Fruit fly (Drosophila melanogaster) whole organism, embryonic: Measurements from ENCODE around the gene niki.

Experiments used
- ATbp ChIP-seq: fragments of 200-800 bp; sonication (Bioruptor generic); optimal IDR thresholded peaks from 2 replicates; lab custom pipeline; 2017; ENCODE audit warnings: missing biosample characterization, mild to moderate bottlenecking, missing genetic modification characterization, missing genetic modification reagents
- Ada2b ChIP-seq: fragments of 200-800 bp; sonication (Bioruptor generic); IDR thresholded peaks from 2 replicates; pipeline ENCODE4 v1.3.6; 2022; ENCODE audit warnings: missing biosample characterization, missing genetic modification characterization
- CG10654 ChIP-seq: fragments of 200-800 bp; sonication (Bioruptor generic); optimal IDR thresholded peaks from 2 replicates; lab custom pipeline; 2016; ENCODE audit warnings: missing biosample characterization, missing genetic modification characterization
- CG12155 ChIP-seq: fragments of 200-800 bp; sonication (Bioruptor generic); optimal IDR thresholded peaks from 3 replicates; lab custom pipeline; 2016; ENCODE audit warnings: missing biosample characterization, missing genetic modification characterization
- CG1233 ChIP-seq: fragments of 200-800 bp; sonication (Bioruptor generic); optimal IDR thresholded peaks from 4 replicates; lab custom pipeline; 2018; ENCODE audit warnings: missing biosample characterization, mild to moderate bottlenecking, missing genetic modification characterization
- CG12744 ChIP-seq: fragments of 200-800 bp; sonication (Bioruptor generic); optimal IDR thresholded peaks from 2 replicates; lab custom pipeline; 2016; ENCODE audit warnings: missing biosample characterization, missing genetic modification characterization
- CG13424 ChIP-seq: fragments of 200-800 bp; sonication (Bioruptor generic); optimal IDR thresholded peaks from 2 replicates; lab custom pipeline; 2019; ENCODE audit warnings: missing biosample characterization, mild to moderate bottlenecking, missing genetic modification characterization, moderate library complexity
- CG1602 ChIP-seq: fragments of 200-800 bp; sonication (Bioruptor generic); optimal IDR thresholded peaks from 3 replicates; lab custom pipeline; 2016; ENCODE audit warnings: missing biosample characterization, missing genetic modification characterization
- CG1603 ChIP-seq: fragments of 200-800 bp; sonication (Bioruptor generic); optimal IDR thresholded peaks from 2 replicates; lab custom pipeline; 2019; ENCODE audit warnings: missing biosample characterization, mild to moderate bottlenecking, missing genetic modification characterization, moderate library complexity
- CG17328 ChIP-seq: fragments of 200-800 bp; sonication (Bioruptor generic); IDR thresholded peaks from 2 replicates; pipeline ENCODE4 v1.3.6; 2022; ENCODE audit warnings: missing biosample characterization, missing genetic modification characterization
- CG2116 ChIP-seq: fragments of 200-800 bp; sonication (Bioruptor generic); optimal IDR thresholded peaks from 3 replicates; lab custom pipeline; 2018; ENCODE audit warnings: missing biosample characterization, mild to moderate bottlenecking, missing genetic modification characterization
- CG2199 ChIP-seq: fragments of 200-800 bp; sonication (Bioruptor generic); IDR thresholded peaks from 3 replicates; pipeline ENCODE4 v1.3.6; 2022; ENCODE audit warnings: missing biosample characterization, missing genetic modification characterization
- CG33213 ChIP-seq: fragments of 200-800 bp; sonication (Bioruptor generic); optimal IDR thresholded peaks from 3 replicates; lab custom pipeline; 2016; ENCODE audit warnings: missing biosample characterization, missing genetic modification characterization
- CG34224 ChIP-seq: fragments of 200-800 bp; sonication (Bioruptor generic); IDR thresholded peaks from 3 replicates; pipeline ENCODE4 v1.3.6; 2022; ENCODE audit warnings: missing biosample characterization, missing genetic modification characterization; ENCODE audit not compliant: partially characterized antibody
- CG4730 ChIP-seq: fragments of 200-800 bp; sonication (Bioruptor generic); IDR thresholded peaks from 2 replicates; pipeline ENCODE4 v1.3.6; 2022; ENCODE audit warnings: missing biosample characterization, missing genetic modification characterization
- CG5953 ChIP-seq: fragments of 200-800 bp; sonication (Bioruptor generic); IDR thresholded peaks from 2 replicates; pipeline ENCODE4 v1.3.6; 2022; ENCODE audit warnings: missing biosample characterization, missing genetic modification characterization
- CG7987 ChIP-seq: fragments of 200-800 bp; sonication (Bioruptor generic); optimal IDR thresholded peaks from 2 replicates; lab custom pipeline; 2018; ENCODE audit warnings: missing biosample characterization, mild to moderate bottlenecking, missing genetic modification characterization, moderate library complexity
- CG8924 ChIP-seq: fragments of 200-800 bp; optimal IDR thresholded peaks from 3 replicates; lab custom pipeline; 2019; ENCODE audit warnings: missing biosample characterization, mild to moderate bottlenecking, missing genetic modification characterization, moderate library complexity
- CG8944 ChIP-seq: fragments of 200-800 bp; sonication (Bioruptor generic); optimal IDR thresholded peaks from 3 replicates; lab custom pipeline; 2016; ENCODE audit warnings: missing biosample characterization, missing genetic modification characterization
- Chrac-16 ChIP-seq: fragments of 200-800 bp; sonication (Bioruptor generic); optimal IDR thresholded peaks from 3 replicates; lab custom pipeline; 2016; ENCODE audit warnings: missing biosample characterization, missing genetic modification characterization
- D19B ChIP-seq: fragments of 200-800 bp; sonication (Bioruptor generic); optimal IDR thresholded peaks from 2 replicates; lab custom pipeline; 2017; ENCODE audit warnings: missing biosample characterization, mild to moderate bottlenecking, missing genetic modification characterization
- Dek ChIP-seq: fragments of 200-800 bp; sonication (Bioruptor generic); optimal IDR thresholded peaks from 3 replicates; lab custom pipeline; 2019; ENCODE audit warnings: missing biosample characterization, mild to moderate bottlenecking, missing genetic modification characterization, moderate library complexity
- Fer2 ChIP-seq: fragments of 200-800 bp; sonication (Bioruptor generic); optimal IDR thresholded peaks from 2 replicates; lab custom pipeline; 2018; ENCODE audit warnings: missing biosample characterization, mild to moderate bottlenecking, missing genetic modification characterization, moderate library complexity
- GATAe ChIP-seq: fragments of 200-800 bp; sonication (Bioruptor generic); conservative IDR thresholded peaks from 2 replicates; pipeline ENCODE4 v1.3.6; 2022; ENCODE audit warnings: missing biosample characterization, missing genetic modification characterization
- Gug ChIP-seq: fragments of 200-800 bp; sonication (Bioruptor generic); IDR thresholded peaks from 4 replicates; pipeline ENCODE4 v1.3.6; 2022; ENCODE audit warnings: missing biosample characterization, missing genetic modification characterization
- HLH4C ChIP-seq: fragments of 200-800 bp; sonication (Bioruptor generic); IDR thresholded peaks from 3 replicates; pipeline ENCODE4 v1.3.6; 2022; ENCODE audit warnings: missing biosample characterization, missing genetic modification characterization; ENCODE audit not compliant: partially characterized antibody
- Hr78 ChIP-seq, 2 experiments: fragments of 200-800 bp in 1 of 2; fragments of >200 bp in 1 of 2; sonication (Bioruptor generic) in 1 of 2; optimal IDR thresholded peaks; 2 replicates each; lab custom pipeline; 2017 to 2019; ENCODE audit warnings: missing biosample characterization in 2 of 2, missing genetic modification characterization in 2 of 2, mild to moderate bottlenecking in 1 of 2, moderate library complexity in 1 of 2
- Hsf ChIP-seq: fragments of 200-800 bp; sonication (Bioruptor generic); optimal IDR thresholded peaks from 3 replicates; lab custom pipeline; 2016; ENCODE audit warnings: missing biosample characterization, missing genetic modification characterization
- Oaz ChIP-seq: fragments of 200-800 bp; sonication (Bioruptor generic); IDR thresholded peaks from 2 replicates; pipeline ENCODE4 v1.3.6; 2022; ENCODE audit warnings: missing biosample characterization, missing genetic modification characterization
- PHDP ChIP-seq: fragments of 200-800 bp; sonication (Bioruptor generic); optimal IDR thresholded peaks from 3 replicates; lab custom pipeline; 2018; ENCODE audit warnings: missing biosample characterization, mild to moderate bottlenecking, missing genetic modification characterization, moderate library complexity
- Ssrp ChIP-seq: fragments of 200-800 bp; sonication (Bioruptor generic); optimal IDR thresholded peaks from 2 replicates; lab custom pipeline; 2018; ENCODE audit warnings: missing biosample characterization, mild to moderate bottlenecking, missing genetic modification characterization, moderate library complexity
- ato ChIP-seq: fragments of 200-800 bp; sonication (Bioruptor generic); IDR thresholded peaks from 2 replicates; pipeline ENCODE4 v1.3.6; 2022; ENCODE audit warnings: missing biosample characterization, missing genetic modification characterization; ENCODE audit not compliant: partially characterized antibody
- chif ChIP-seq, 2 experiments: fragments of 200-800 bp; sonication (Bioruptor generic); optimal IDR thresholded peaks; 3 replicates each; lab custom pipeline; 2016; ENCODE audit warnings: missing biosample characterization in 2 of 2, missing genetic modification characterization in 2 of 2
- chinmo ChIP-seq: fragments of 200-800 bp; sonication (Bioruptor generic); IDR thresholded peaks from 4 replicates; pipeline ENCODE4 v1.3.6; 2022; ENCODE audit warnings: missing biosample characterization, missing genetic modification characterization; ENCODE audit not compliant: partially characterized antibody
- ems ChIP-seq: fragments of 200-800 bp; sonication (Bioruptor generic); optimal IDR thresholded peaks from 3 replicates; lab custom pipeline; 2016; ENCODE audit warnings: missing biosample characterization, missing genetic modification characterization
- ewg ChIP-seq: fragments of 200-800 bp; sonication (Bioruptor generic); optimal IDR thresholded peaks from 3 replicates; lab custom pipeline; 2017; ENCODE audit warnings: mild to moderate bottlenecking, missing biosample characterization, missing genetic modification reagents, missing genetic modification characterization
- eyg ChIP-seq: fragments of 200-800 bp; sonication (Bioruptor generic); optimal IDR thresholded peaks from 3 replicates; lab custom pipeline; 2016; ENCODE audit warnings: missing biosample characterization, missing genetic modification characterization
- fd64A ChIP-seq: fragments of 200-800 bp; sonication (Bioruptor generic); optimal IDR thresholded peaks from 3 replicates; lab custom pipeline; 2018; ENCODE audit warnings: missing biosample characterization, mild to moderate bottlenecking, missing genetic modification characterization
- ftz-f1 ChIP-seq: fragments of 200-800 bp; sonication (Bioruptor generic); optimal IDR thresholded peaks from 2 replicates; lab custom pipeline; 2016; ENCODE audit warnings: missing biosample characterization, missing genetic modification characterization
- grn ChIP-seq: fragments of 200-800 bp; sonication (Bioruptor generic); optimal IDR thresholded peaks from 3 replicates; lab custom pipeline; 2017; ENCODE audit warnings: missing biosample characterization, missing genetic modification characterization
- gt ChIP-seq: fragments of 200-800 bp; sonication (Bioruptor generic); IDR thresholded peaks from 2 replicates; pipeline ENCODE4 v1.3.6; 2022; ENCODE audit warnings: missing biosample characterization, missing genetic modification characterization
- lbe ChIP-seq: fragments of 200-800 bp; sonication (Bioruptor generic); optimal IDR thresholded peaks from 2 replicates; lab custom pipeline; 2016; ENCODE audit warnings: missing biosample characterization, mild to moderate bottlenecking, missing genetic modification characterization
- maf-S ChIP-seq: fragments of 200-800 bp; sonication (Bioruptor generic); optimal IDR thresholded peaks from 2 replicates; lab custom pipeline; 2016; ENCODE audit warnings: missing biosample characterization, missing genetic modification characterization
- pb ChIP-seq: fragments of 200-800 bp; sonication (Bioruptor generic); optimal IDR thresholded peaks from 3 replicates; lab custom pipeline; 2016; ENCODE audit warnings: missing biosample characterization, missing genetic modification characterization
- phol ChIP-seq: fragments of 200-800 bp; sonication (Bioruptor generic); optimal IDR thresholded peaks from 3 replicates; lab custom pipeline; 2018; ENCODE audit warnings: missing biosample characterization, mild to moderate bottlenecking, missing genetic modification characterization, moderate library complexity
- prd ChIP-seq, 3 experiments: fragments of >200 bp in 2 of 3; fragments of 200-800 bp in 1 of 3; sonication (Bioruptor generic) in 1 of 3; optimal IDR thresholded peaks in 2 of 3; IDR thresholded peaks in 1 of 3; 2 replicates in 2 of 3; 3 replicates in 1 of 3; pipeline versions ENCODE4 v1.3.6 to Lab custom; 2017 to 2022; ENCODE audit warnings: missing biosample characterization in 1 of 3, missing genetic modification characterization in 1 of 3
- slbo ChIP-seq: fragments of 200-800 bp; sonication (Bioruptor generic); IDR thresholded peaks from 2 replicates; pipeline ENCODE4 v1.3.6; 2022; ENCODE audit warnings: missing biosample characterization, missing genetic modification characterization
- slp2 ChIP-seq: fragments of 200-800 bp; sonication (Bioruptor generic); optimal IDR thresholded peaks from 2 replicates; lab custom pipeline; 2016; ENCODE audit warnings: missing biosample characterization, missing genetic modification characterization
- ttk ChIP-seq: fragments of 200-800 bp; sonication (Bioruptor generic); IDR thresholded peaks from 2 replicates; pipeline ENCODE4 v2.1.2; 2022; ENCODE audit warnings: missing biosample characterization, missing genetic modification characterization
- z ChIP-seq: fragments of 200-800 bp; sonication (Bioruptor generic); IDR thresholded peaks from 3 replicates; pipeline ENCODE4 v1.3.6; 2022; ENCODE audit warnings: missing biosample characterization, missing genetic modification characterization

Gene niki

DNA sequence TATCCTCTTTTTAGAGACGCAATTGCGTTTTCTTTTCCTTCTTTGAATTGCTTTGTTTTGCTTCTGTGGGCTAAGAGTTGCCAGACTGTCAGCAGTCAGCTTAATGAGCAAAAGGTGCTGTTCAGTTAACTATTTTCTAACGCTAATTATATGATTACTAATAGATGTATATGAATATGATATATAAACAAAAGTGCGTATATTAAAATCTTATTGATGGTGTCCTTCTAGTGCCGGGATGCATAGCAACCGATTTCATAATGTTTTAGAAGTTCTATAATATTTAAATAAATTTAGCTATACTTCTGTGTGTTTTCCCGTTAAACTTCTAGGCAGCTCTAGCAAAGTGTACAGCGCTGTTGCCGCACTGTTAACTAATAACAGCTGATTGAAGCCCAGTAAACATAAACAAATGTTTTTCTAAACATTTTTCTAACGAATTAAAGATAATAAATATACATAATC, 4.5 kb upstream of the niki start, which contains the start of the genes Kaz and CG43273 (continued):
- TF ChIP-seq GATAe (GFP tag; lab: Robert Waterston, UW) (no peak), eyg (no peak), slbo (GFP tag; lab: Robert Waterston, UW) (peak; percentile 71), gt (GFP tag; lab: Robert Waterston, UW) (no peak), Fer2 (tag; lab: Kevin White, UChicago) (peak; percentile 39), Oaz (GFP tag; lab: Robert Waterston, UW) (no peak), CG1602 (GFP tag; lab: Kevin White, UChicago) (peak; percentile 48), grn (no peak), Gug (GFP tag; lab: Robert Waterston, UW) (no peak; the same call in 3 of the 4 replicates), ato (no peak), CG5953 (GFP tag; lab: Robert Waterston, UW) (no peak), CG7987 (GFP tag; lab: Kevin White, UChicago) (no peak), Ssrp (peak; percentile 66), maf-S (GFP tag; lab: Kevin White, UChicago) (no peak), Hr78 (GFP tag; optimal IDR thresholded peaks at IDR 0.05; lab: Kevin White, UChicago) (no peak), CG12744 (no peak), CG34224 (no peak), Hsf (GFP tag; lab: Kevin White, UChicago) (peak; percentile 42), CG12155 (GFP tag; lab: Kevin White, UChicago) (peak; percentile 61), CG2116 (peak; percentile 60), ttk (GFP tag; lab: Robert Waterston, UW) (no peak), CG10654 (peak; percentile 17), fd64A (GFP tag; lab: Kevin White, UChicago) (no peak), ATbp (GFP tag; lab: Kevin White, UChicago) (no peak), CG1603 (tag; lab: Kevin White, UChicago) (no peak), CG1233 (GFP tag; lab: Kevin White, UChicago) (peak; percentile 22), lbe (peak; percentile 32), ems (GFP tag; lab: Kevin White, UChicago) (peak; percentile 6), HLH4C (GFP tag; lab: Robert Waterston, UW) (no peak), CG13424 (tag; lab: Kevin White, UChicago) (peak; percentile 77), phol (tag; lab: Kevin White, UChicago) (peak; percentile 76), prd (optimal IDR thresholded peaks at IDR 0.05; lab: Kevin White, UChicago) (no peak), prd (GFP tag; IDR thresholded peaks at IDR 0.05; lab: Robert Waterston, UW) (peak; percentile 64; the same call in 2 of the 3 replicates), Dek (no peak), pb (GFP tag; lab: Kevin White, UChicago) (no peak), ftz-f1 (GFP tag; lab: Kevin White, UChicago) (no peak), CG33213 (GFP tag; lab: Kevin White, UChicago) (no peak), CG4730 (no peak), CG8924 (tag; lab: Kevin White, UChicago) (peak; percentile 74), PHDP (no peak), ewg (GFP tag; lab: Kevin White, UChicago) (peak; percentile 54), Chrac-16 (peak; percentile 59), slp2 (GFP tag; lab: Kevin White, UChicago) (no peak), CG17328 (GFP tag; lab: Robert Waterston, UW) (peak; percentile 33; the same call in 1 of the 2 replicates), CG2199 (no peak), D19B (GFP tag; lab: Kevin White, UChicago) (no peak), z (GFP tag; lab: Robert Waterston, UW) (no peak), chif (GFP tag; optimal IDR thresholded peaks at IDR 0.05; lab: Kevin White, UChicago) (peak in 1 of 2 experiments; percentile 11), CG8944 (no peak), chinmo (GFP tag; lab: Robert Waterston, UW) (no peak), Ada2b (GFP tag; lab: Robert Waterston, UW) (no peak)
